Worm (Caenorhabditis elegans) whole organism, late embryonic: ENCODE results near the gene prp-18.

Source experiments
- ceh-2 ChIP-seq: sonication (generic microtip); optimal IDR thresholded peaks from 2 replicates; lab custom pipeline; 2016; ENCODE audit warnings: missing genotype, missing genetic modification characterization, missing compliant biosample characterization
- elt-2 ChIP-seq: sonication (generic microtip); optimal IDR thresholded peaks from 2 replicates; lab custom pipeline; 2016; ENCODE audit warnings: missing genetic modification reagents, missing genetic modification characterization, missing compliant biosample characterization
- elt-4 ChIP-seq: sonication (generic microtip); optimal IDR thresholded peaks from 2 replicates; lab custom pipeline; 2016; ENCODE audit warnings: missing genetic modification characterization, missing compliant biosample characterization
- fkh-10 ChIP-seq: fragments of 150-350 bp; optimal IDR thresholded peaks from 2 replicates; lab custom pipeline; 2014; ENCODE audit warnings: missing biosample characterization, missing genetic modification reagents, missing genetic modification characterization
- tbx-2 ChIP-seq: sonication (generic microtip); optimal IDR thresholded peaks from 2 replicates; lab custom pipeline; 2016; ENCODE audit warnings: missing genetic modification characterization, missing compliant biosample characterization
- unc-86 ChIP-seq: sonication (generic microtip); optimal IDR thresholded peaks from 2 replicates; lab custom pipeline; 2016; ENCODE audit warnings: missing genetic modification characterization, missing compliant biosample characterization

ce11 chrIV:9898712-9899111 is 14.5 kb upstream of the prp-18 start, which contains the start of gene tbc-3:
- no peak for TF ChIP-seq ceh-2
- TF ChIP-seq tbx-2 (tag; lab: Kevin White, UChicago) = no peak
- no peak for TF ChIP-seq elt-2 (tag; lab: Kevin White, UChicago)
- no peak for TF ChIP-seq fkh-10
- TF ChIP-seq unc-86 = no peak
- no peak for TF ChIP-seq elt-4
